Worm (Caenorhabditis elegans): ENCODE results near the gene F59E11.7.

Gene F59E11.7

DNA sequence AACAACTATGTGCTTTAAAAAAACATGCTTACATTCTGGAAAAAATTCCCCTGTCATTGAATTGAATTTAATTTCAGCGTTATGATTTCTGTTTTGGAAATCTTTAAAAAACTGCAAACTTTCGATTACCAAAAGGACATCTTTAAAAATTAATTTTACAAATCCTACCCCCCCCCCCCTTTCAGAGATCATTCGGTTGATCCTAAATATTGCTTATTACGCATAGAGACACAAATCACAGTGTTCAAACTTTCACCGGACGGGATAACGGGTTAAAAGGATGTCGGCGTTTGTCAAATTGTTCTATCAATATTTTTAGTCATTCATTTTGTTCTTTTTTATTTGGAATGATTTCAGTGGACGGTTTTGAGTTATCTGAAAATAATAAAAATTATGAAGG is 43.2 kb downstream of the F59E11.7 start, which contains the start of gene C25E10.4:
Gene C25E10.4, plus strand, starts transcription at position 301 of the 400 bp plus-strand sequence.
- TF ChIP-seq elt-4 (tag; optimal IDR thresholded peaks at IDR 0.05) (no peak), C38D4.7 (GFP tag; optimal IDR thresholded peaks at IDR 0.05) (no peak), nfya-1 (tag; optimal IDR thresholded peaks at IDR 0.05) (no peak), unc-42 (tag; optimal IDR thresholded peaks at IDR 0.05) (no peak), ahr-1 (tag; optimal IDR thresholded peaks at IDR 0.05) (no peak), pax-1 (tag; optimal IDR thresholded peaks at IDR 0.05) (no peak), ref-2 (tag; optimal IDR thresholded peaks at IDR 0.05) (no peak), lim-6 (tag; optimal IDR thresholded peaks at IDR 0.05) (no peak), unc-55 (GFP tag; optimal IDR thresholded peaks at IDR 0.05) (no peak), ceh-6 (GFP tag; optimal IDR thresholded peaks at IDR 0.05) (no peak), dmd-4 (tag; optimal IDR thresholded peaks at IDR 0.05; ENCODE audit: borderline replicate concordance) (no peak), ceh-22 (tag; optimal IDR thresholded peaks at IDR 0.05) (no peak), sdc-2 (tag; optimal IDR thresholded peaks at IDR 0.05) (no peak), ceh-19 (GFP tag; optimal IDR thresholded peaks at IDR 0.05) (no peak), ets-4 (tag; optimal IDR thresholded peaks at IDR 0.05) (no peak)

DNA sequence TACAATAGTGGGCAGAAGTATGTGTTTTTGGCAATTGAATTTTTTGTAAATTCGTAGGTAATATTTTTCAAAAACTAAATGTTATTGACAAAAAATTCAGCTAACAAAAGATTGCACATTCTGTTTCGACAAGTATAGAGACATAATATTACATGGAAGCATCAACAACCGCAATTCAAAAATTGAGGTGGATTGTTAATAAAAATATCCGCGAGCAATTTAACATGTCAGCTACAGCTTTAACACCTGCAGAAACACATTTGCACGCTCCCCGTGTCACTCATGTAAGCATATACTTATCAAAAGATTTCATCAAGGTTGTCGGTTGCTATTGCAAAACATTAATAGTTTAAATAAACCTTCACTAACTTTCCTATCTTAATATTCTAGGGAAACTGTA is 45.6 kb downstream of the F59E11.7 start, which contains the start of gene srsx-34:
Gene srsx-34, plus strand, starts transcription at position 301 of the 400 bp plus-strand sequence.
- no peak for TF ChIP-seq ceh-6 (GFP tag; optimal IDR thresholded peaks at IDR 0.05)
- no peak for TF ChIP-seq ref-2 (tag; optimal IDR thresholded peaks at IDR 0.05)
- TF ChIP-seq elt-2 (tag; optimal IDR thresholded peaks at IDR 0.05), result no peak
- no peak for TF ChIP-seq fkh-10 (GFP tag; optimal IDR thresholded peaks at IDR 0.05)
- no peak for TF ChIP-seq ceh-48 (tag; optimal IDR thresholded peaks at IDR 0.05)
- TF ChIP-seq hlh-8 (tag; optimal IDR thresholded peaks at IDR 0.05), result no peak

DNA sequence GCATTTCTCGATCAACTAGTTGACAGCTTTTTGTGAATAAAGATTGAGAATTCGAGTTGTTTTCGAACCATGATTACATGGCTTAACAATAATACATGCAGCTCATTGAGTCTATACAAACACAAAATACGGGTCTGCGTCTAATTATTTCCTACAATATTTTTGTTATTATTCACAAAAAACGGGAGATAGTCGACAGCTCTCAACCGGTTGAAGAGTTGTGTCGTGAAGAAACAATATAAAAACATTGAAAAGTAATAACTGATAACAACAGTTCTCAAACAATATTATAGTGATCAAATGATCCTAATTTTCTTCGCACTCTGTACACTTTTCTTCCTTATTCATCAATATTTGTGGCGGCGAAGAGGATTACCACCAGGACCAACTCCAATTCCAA is 51.0 kb downstream of the F59E11.7 start, which contains the start of gene cyp-33B1:
Gene cyp-33B1, plus strand, starts transcription at position 301 of the 400 bp plus-strand sequence.
- TF ChIP-seq unc-86 (tag; optimal IDR thresholded peaks at IDR 0.05), result no peak
- TF ChIP-seq hlh-15 (tag; optimal IDR thresholded peaks at IDR 0.05), result no peak
- no peak for TF ChIP-seq dve-1 (tag; optimal IDR thresholded peaks at IDR 0.05)
- TF ChIP-seq ets-4 (tag; optimal IDR thresholded peaks at IDR 0.05), result no peak
- TF ChIP-seq elt-2 (tag; optimal IDR thresholded peaks at IDR 0.05), result no peak
- TF ChIP-seq tbx-2 (tag; optimal IDR thresholded peaks at IDR 0.05), result no peak
- no peak for TF ChIP-seq ceh-18 (tag; optimal IDR thresholded peaks at IDR 0.05)
- no peak for TF ChIP-seq hlh-30 (tag; optimal IDR thresholded peaks at IDR 0.05; ENCODE audit: insufficient read depth)
